Fruit fly (Drosophila melanogaster) whole organism, prepupa: ENCODE data around the gene CG2698.

Experiments used
- CG10631 ChIP-seq: fragments of 200-800 bp; sonication (Bioruptor generic); optimal IDR thresholded peaks from 2 replicates; lab custom pipeline; 2016; ENCODE audit warnings: missing biosample characterization, missing genetic modification characterization
- CG10669 ChIP-seq: fragments of 200-800 bp; sonication (Bioruptor generic); optimal IDR thresholded peaks from 3 replicates; lab custom pipeline; 2018; ENCODE audit warnings: missing biosample characterization, mild to moderate bottlenecking, missing genetic modification characterization, moderate library complexity
- CG11902 ChIP-seq: fragments of 200-800 bp; sonication (Bioruptor generic); optimal IDR thresholded peaks from 3 replicates; lab custom pipeline; 2016; ENCODE audit warnings: missing biosample characterization, missing genetic modification characterization
- CG15336 ChIP-seq: fragments of 200-800 bp; sonication (Bioruptor generic); IDR thresholded peaks from 2 replicates; pipeline ENCODE4 v1.3.6; 2022; ENCODE audit warnings: missing biosample characterization, missing genetic modification characterization
- CG3032 ChIP-seq: fragments of 200-800 bp; optimal IDR thresholded peaks from 2 replicates; lab custom pipeline; 2019; ENCODE audit warnings: missing biosample characterization, mild to moderate bottlenecking, missing genetic modification characterization, moderate library complexity
- CG31627 ChIP-seq: fragments of 200-800 bp; sonication (Bioruptor generic); optimal IDR thresholded peaks from 3 replicates; lab custom pipeline; 2016; ENCODE audit warnings: missing biosample characterization, missing genetic modification characterization
- CG32006 ChIP-seq: fragments of 200-800 bp; sonication (Bioruptor generic); optimal IDR thresholded peaks from 3 replicates; lab custom pipeline; 2017; ENCODE audit warnings: missing biosample characterization, mild to moderate bottlenecking, missing genetic modification characterization
- CG34406 ChIP-seq: fragments of 200-800 bp; sonication (Bioruptor generic); optimal IDR thresholded peaks from 3 replicates; lab custom pipeline; 2016; ENCODE audit warnings: missing biosample characterization, missing genetic modification characterization
- CG3919 ChIP-seq: fragments of 200-800 bp; sonication (Bioruptor generic); optimal IDR thresholded peaks from 3 replicates; lab custom pipeline; 2016; ENCODE audit warnings: missing biosample characterization, missing genetic modification characterization
- CG6163 ChIP-seq: fragments of 200-800 bp; sonication (Bioruptor generic); IDR thresholded peaks from 3 replicates; pipeline ENCODE4 v1.3.6; 2022; ENCODE audit warnings: missing biosample characterization, missing genetic modification characterization
- CG6808 ChIP-seq: fragments of 200-800 bp; sonication (Bioruptor generic); optimal IDR thresholded peaks from 3 replicates; lab custom pipeline; 2017; ENCODE audit warnings: missing biosample characterization, missing genetic modification characterization, mild to moderate bottlenecking, moderate library complexity, missing genetic modification reagents
- CG6854 ChIP-seq: fragments of 200-800 bp; sonication (Bioruptor generic); optimal IDR thresholded peaks from 2 replicates; lab custom pipeline; 2017; ENCODE audit warnings: missing biosample characterization, mild to moderate bottlenecking, missing genetic modification characterization
- CG7368 ChIP-seq: fragments of 200-800 bp; sonication (Bioruptor generic); optimal IDR thresholded peaks from 3 replicates; lab custom pipeline; 2016; ENCODE audit warnings: missing biosample characterization, missing genetic modification characterization
- CG8119 ChIP-seq: fragments of 200-800 bp; sonication (Bioruptor generic); IDR thresholded peaks from 3 replicates; pipeline ENCODE4 v1.3.6; 2022; ENCODE audit warnings: missing biosample characterization, missing genetic modification characterization
- CG8632 ChIP-seq: fragments of 200-800 bp; sonication (Bioruptor generic); optimal IDR thresholded peaks from 3 replicates; lab custom pipeline; 2016; ENCODE audit warnings: missing biosample characterization, missing genetic modification characterization
- CG9139 ChIP-seq: fragments of 200-800 bp; sonication (Bioruptor generic); optimal IDR thresholded peaks from 3 replicates; lab custom pipeline; 2017; ENCODE audit warnings: missing biosample characterization, mild to moderate bottlenecking, missing genetic modification characterization
- Eip75B ChIP-seq: fragments of 200-800 bp; sonication (Bioruptor generic); optimal IDR thresholded peaks from 3 replicates; lab custom pipeline; 2016; ENCODE audit warnings: missing biosample characterization, missing genetic modification characterization
- Eip78C ChIP-seq: fragments of 200-800 bp; sonication (Bioruptor generic); peaks from one replicate; lab custom pipeline; 2016; ENCODE audit warnings: missing biosample characterization, missing genetic modification characterization
- Ets96B ChIP-seq: fragments of 200-800 bp; optimal IDR thresholded peaks from 2 replicates; lab custom pipeline; 2019; ENCODE audit warnings: missing biosample characterization, mild to moderate bottlenecking, missing genetic modification characterization, moderate library complexity
- Lpt ChIP-seq: fragments of 200-800 bp; sonication (Bioruptor generic); optimal IDR thresholded peaks from 3 replicates; lab custom pipeline; 2016; ENCODE audit warnings: missing biosample characterization, missing genetic modification characterization
- OdsH ChIP-seq: fragments of 200-800 bp; sonication (Bioruptor generic); optimal IDR thresholded peaks from 3 replicates; lab custom pipeline; 2016; ENCODE audit warnings: missing biosample characterization, missing genetic modification characterization
- Smox ChIP-seq: fragments of 200-800 bp; sonication (Bioruptor generic); optimal IDR thresholded peaks from 3 replicates; lab custom pipeline; 2016; ENCODE audit warnings: missing biosample characterization, missing genetic modification characterization
- Sox102F ChIP-seq: fragments of 200-800 bp; sonication (Bioruptor generic); optimal IDR thresholded peaks from 2 replicates; lab custom pipeline; 2016; ENCODE audit warnings: missing biosample characterization, mild to moderate bottlenecking, missing genetic modification characterization
- achi ChIP-seq: fragments of 200-800 bp; sonication (Bioruptor generic); optimal IDR thresholded peaks from 3 replicates; lab custom pipeline; 2016; ENCODE audit warnings: missing biosample characterization, missing genetic modification characterization
- acj6 ChIP-seq: fragments of 200-800 bp; sonication (Bioruptor generic); optimal IDR thresholded peaks from 3 replicates; lab custom pipeline; 2016; ENCODE audit warnings: missing biosample characterization, missing genetic modification characterization
- dsx ChIP-seq: fragments of 200-800 bp; optimal IDR thresholded peaks from 3 replicates; lab custom pipeline; 2019; ENCODE audit warnings: missing biosample characterization, mild to moderate bottlenecking, missing genetic modification characterization, moderate library complexity; ENCODE audit not compliant: poor library complexity, severe bottlenecking
- eg ChIP-seq: fragments of 200-800 bp; sonication (Bioruptor generic); IDR thresholded peaks from 3 replicates; pipeline ENCODE4 v1.3.6; 2022; ENCODE audit warnings: missing biosample characterization, missing genetic modification characterization
- fd59A ChIP-seq: fragments of 200-800 bp; sonication (Bioruptor generic); optimal IDR thresholded peaks from 2 replicates; lab custom pipeline; 2017; ENCODE audit warnings: missing biosample characterization, mild to moderate bottlenecking, missing genetic modification characterization, missing genetic modification reagents
- fd85E ChIP-seq: fragments of 200-800 bp; sonication (Bioruptor generic); optimal IDR thresholded peaks from 3 replicates; lab custom pipeline; 2016; ENCODE audit warnings: missing biosample characterization, missing genetic modification characterization
- net ChIP-seq: fragments of 200-800 bp; sonication (Bioruptor generic); optimal IDR thresholded peaks from 3 replicates; lab custom pipeline; 2016; ENCODE audit warnings: missing biosample characterization, missing genetic modification characterization
- pdm3 ChIP-seq: fragments of 200-800 bp; sonication (Bioruptor generic); optimal IDR thresholded peaks from 3 replicates; lab custom pipeline; 2016; ENCODE audit warnings: missing biosample characterization, missing genetic modification characterization
- salr ChIP-seq, 2 experiments: fragments of 200-800 bp; sonication (Bioruptor generic); optimal IDR thresholded peaks; 3 replicates each; lab custom pipeline; 2016 to 2018; ENCODE audit warnings: missing biosample characterization in 2 of 2, missing genetic modification characterization in 2 of 2, mild to moderate bottlenecking in 1 of 2
- spab ChIP-seq: fragments of 200-800 bp; sonication (Bioruptor generic); optimal IDR thresholded peaks from 2 replicates; lab custom pipeline; 2017; ENCODE audit warnings: missing biosample characterization, mild to moderate bottlenecking, missing genetic modification characterization, missing genetic modification reagents
- ss ChIP-seq, 2 experiments: fragments of 200-800 bp; sonication (Bioruptor generic); optimal IDR thresholded peaks; 2 replicates in 1 of 2; 3 replicates in 1 of 2; lab custom pipeline; 2017 to 2018; ENCODE audit warnings: mild to moderate bottlenecking in 2 of 2, missing biosample characterization in 2 of 2, missing genetic modification characterization in 2 of 2, moderate library complexity in 1 of 2
- svp ChIP-seq: fragments of 200-800 bp; sonication (Bioruptor generic); peaks from one replicate; lab custom pipeline; 2016; ENCODE audit warnings: missing biosample characterization, missing genetic modification characterization

CG2698 gene

dm6 chr3R:8001074-8001669 lies at the start of gene CG2698, which contains the start of gene Kmn2 (continued):
- TF ChIP-seq CG31627 (GFP tag; lab: Kevin White, UChicago) (peak; percentile 95), CG15336 (GFP tag; lab: Robert Waterston, UW) (peak; percentile 97), CG11902 (GFP tag; lab: Kevin White, UChicago) (peak; percentile 96), CG9139 (GFP tag; lab: Kevin White, UChicago) (peak; percentile 89), spab (no peak), CG7368 (GFP tag; lab: Kevin White, UChicago) (peak; percentile 94), salr (GFP tag; optimal IDR thresholded peaks at IDR 0.05; lab: Kevin White, UChicago) (peak; percentile 87 to 91), Lpt (GFP tag; lab: Kevin White, UChicago) (peak; percentile 88), Smox (GFP tag; lab: Kevin White, UChicago) (peak; percentile 95)

- TF ChIP-seq Ets96B (tag; lab: Kevin White, UChicago) (peak; percentile 66), CG34406 (GFP tag; lab: Kevin White, UChicago) (peak; percentile 15), acj6 (GFP tag; lab: Kevin White, UChicago) (peak; percentile 24), svp (GFP tag; lab: Kevin White, UChicago) (peak; percentile 49), dsx (GFP tag; lab: Kevin White, UChicago) (peak; percentile 72), CG8119 (GFP tag; lab: Robert Waterston, UW) (0 out of 3 replicates have a peak, but pooled peaks have one; percentile 26), fd85E (GFP tag; lab: Kevin White, UChicago) (no peak), CG31627 (GFP tag; lab: Kevin White, UChicago) (no peak), CG6808 (peak; percentile 49), spab (peak; percentile 61), Lpt (GFP tag; lab: Kevin White, UChicago) (no peak), CG10669 (GFP tag; lab: Kevin White, UChicago) (peak; percentile 52), CG7368 (GFP tag; lab: Kevin White, UChicago) (no peak), net (peak; percentile 5), Eip75B (GFP tag; lab: Kevin White, UChicago) (peak; percentile 19), fd59A (GFP tag; lab: Kevin White, UChicago) (peak; percentile 0), CG15336 (GFP tag; lab: Robert Waterston, UW) (peak; percentile 41; the same call in 1 of the 2 replicates), pdm3 (peak; percentile 1), CG6163 (GFP tag; lab: Robert Waterston, UW) (0 out of 3 replicates have a peak, but pooled peaks have one; percentile 25), OdsH (GFP tag; lab: Kevin White, UChicago) (peak; percentile 6), CG3032 (tag; lab: Kevin White, UChicago) (peak; percentile 58), CG3919 (GFP tag; lab: Kevin White, UChicago) (peak; percentile 20), CG10631 (peak; percentile 26), CG32006 (GFP tag; lab: Kevin White, UChicago) (no peak), ss (GFP tag; optimal IDR thresholded peaks at IDR 0.05; lab: Kevin White, UChicago) (peak in 1 of 2 experiments; percentile 38), Smox (GFP tag; lab: Kevin White, UChicago) (no peak), Eip78C (GFP tag; lab: Kevin White, UChicago) (peak; percentile 77), achi (GFP tag; lab: Kevin White, UChicago) (peak; percentile 28), CG8632 (GFP tag; lab: Kevin White, UChicago) (peak; percentile 20)
Measured at dm6 chr3R:7953041-7953788, 48.1 kb upstream of the CG2698 start.

- TF ChIP-seq dsx (GFP tag; lab: Kevin White, UChicago), result peak; percentile 94
- TF ChIP-seq CG6854 (GFP tag; lab: Kevin White, UChicago), result peak; percentile 11
- TF ChIP-seq eg, result no peak
- peak; percentile 7 for TF ChIP-seq Sox102F
- peak in 1 of 2 experiments; percentile 83 for TF ChIP-seq ss (GFP tag; optimal IDR thresholded peaks at IDR 0.05; lab: Kevin White, UChicago)
Measured at dm6 chr3R:7954477-7954876, 46.9 kb upstream of the CG2698 start.
